Worm (Caenorhabditis elegans) whole organism, L4 larva: ENCODE data around the gene T24E12.2.

ENCODE experiments used
- F10B5.3 ChIP-seq: sonication (generic microtip); optimal IDR thresholded peaks from 2 replicates; lab custom pipeline; 2016; ENCODE audit warnings: mild to moderate bottlenecking, missing genetic modification characterization, missing compliant biosample characterization
- F44E2.7 ChIP-seq: fragments of 200-800 bp; sonication (Bioruptor generic); IDR thresholded peaks from 2 replicates; pipeline ENCODE4 v2.1.2; 2022; ENCODE audit warnings: missing genetic modification characterization, missing compliant biosample characterization
- Y105C5A.15 ChIP-seq: fragments of 200-800 bp; sonication (Bioruptor generic); IDR thresholded peaks from 2 replicates; pipeline ENCODE4 v1.3.6; 2022; ENCODE audit warnings: missing genetic modification characterization, missing compliant biosample characterization
- Y5F2A.4 ChIP-seq: fragments of 200-800 bp; sonication (Bioruptor generic); optimal IDR thresholded peaks from 2 replicates; lab custom pipeline; 2018; ENCODE audit warnings: mild to moderate bottlenecking, missing genetic modification characterization, missing compliant biosample characterization
- aha-1 ChIP-seq: fragments of 150-350 bp; peaks from one replicate; lab custom pipeline; 2014; ENCODE audit warnings: missing biosample characterization, missing genetic modification characterization
- ama-1 ChIP-seq: fragments of 150-350 bp; optimal IDR thresholded peaks from 2 replicates; lab custom pipeline; 2014; ENCODE audit warnings: inconsistent platforms, mixed read lengths
- attf-4 ChIP-seq: sonication (generic microtip); optimal IDR thresholded peaks from 3 replicates; lab custom pipeline; 2017; ENCODE audit warnings: missing biosample characterization, missing genetic modification characterization
- ceh-32 ChIP-seq: sonication (generic microtip); optimal IDR thresholded peaks from 2 replicates; lab custom pipeline; 2016; ENCODE audit warnings: mild to moderate bottlenecking, missing genetic modification characterization, missing compliant biosample characterization; ENCODE audit not compliant: poor library complexity
- ceh-62 ChIP-seq: sonication (generic microtip); optimal IDR thresholded peaks from 2 replicates; lab custom pipeline; 2017; ENCODE audit warnings: missing biosample characterization, missing genetic modification characterization
- ces-1 ChIP-seq: fragments of 150-350 bp; sonication (generic microtip); optimal IDR thresholded peaks from 4 replicates; lab custom pipeline; 2014; ENCODE audit warnings: missing biosample characterization, missing genetic modification reagents, missing genetic modification characterization
- daf-16 ChIP-seq, 3 experiments: sonication (generic microtip); optimal IDR thresholded peaks; 2 replicates each; lab custom pipeline; 2016 to 2017; ENCODE audit warnings: missing genetic modification characterization in 3 of 3, missing genetic modification reagents in 3 of 3, mild to moderate bottlenecking in 2 of 3, missing compliant biosample characterization in 2 of 3, missing biosample characterization in 1 of 3, moderate library complexity in 1 of 3
- daf-8 ChIP-seq: fragments of 200-800 bp; sonication (Bioruptor generic); IDR thresholded peaks from 2 replicates; pipeline ENCODE4 v1.3.6; 2022; ENCODE audit warnings: missing genetic modification characterization, missing compliant biosample characterization
- dmd-8 ChIP-seq: fragments of 200-800 bp; sonication (Bioruptor generic); IDR thresholded peaks from 2 replicates; pipeline ENCODE4 v1.3.6; 2022; ENCODE audit warnings: missing genetic modification characterization, missing compliant biosample characterization
- duxl-1 ChIP-seq: sonication (generic microtip); optimal IDR thresholded peaks from 2 replicates; lab custom pipeline; 2016; ENCODE audit warnings: mild to moderate bottlenecking, missing genetic modification characterization, moderate library complexity, missing compliant biosample characterization; ENCODE audit not compliant: poor library complexity
- egl-43 ChIP-seq: fragments of 200-800 bp; sonication (Bioruptor generic); IDR thresholded peaks from 2 replicates; pipeline ENCODE4 v1.3.6; 2022; ENCODE audit warnings: missing genetic modification reagents, missing genetic modification characterization, missing compliant biosample characterization
- fkh-10 ChIP-seq: fragments of 150-350 bp; optimal IDR thresholded peaks from 2 replicates; lab custom pipeline; 2014; ENCODE audit warnings: missing biosample characterization, missing genetic modification reagents, missing genetic modification characterization
- hlh-30 ChIP-seq: sonication (generic microtip); optimal IDR thresholded peaks from 2 replicates; lab custom pipeline; 2017; ENCODE audit warnings: antibody characterized with exemption, mild to moderate bottlenecking, missing genetic modification characterization, missing compliant biosample characterization; ENCODE audit not compliant: insufficient read depth
- hmg-1.1 ChIP-seq: fragments of 200-800 bp; sonication (Bioruptor generic); IDR thresholded peaks from 2 replicates; pipeline ENCODE4 v1.3.6; 2022; ENCODE audit warnings: missing genetic modification reagents, missing genetic modification characterization, missing compliant biosample characterization
- lin-13 ChIP-seq: fragments of 150-350 bp; optimal IDR thresholded peaks from 2 replicates; lab custom pipeline; 2014; ENCODE audit warnings: missing biosample characterization, missing genetic modification reagents, missing genetic modification characterization
- lin-38 ChIP-seq: fragments of 200-800 bp; sonication (Bioruptor generic); IDR thresholded peaks from 2 replicates; pipeline ENCODE4 v1.3.6; 2022; ENCODE audit warnings: missing genetic modification reagents, missing genetic modification characterization, missing compliant biosample characterization
- lir-3 ChIP-seq: sonication (generic microtip); optimal IDR thresholded peaks from 2 replicates; lab custom pipeline; 2016; ENCODE audit warnings: mild to moderate bottlenecking, missing genetic modification characterization, missing compliant biosample characterization
- mxl-2 ChIP-seq: fragments of 200-800 bp; sonication (Bioruptor generic); conservative IDR thresholded peaks from 2 replicates; pipeline ENCODE4 v1.3.6; 2022; ENCODE audit warnings: missing genetic modification reagents, missing genetic modification characterization, missing compliant biosample characterization
- mxl-3 ChIP-seq: fragments of 200-800 bp; sonication (Bioruptor generic); optimal IDR thresholded peaks from 2 replicates; lab custom pipeline; 2018; ENCODE audit warnings: mild to moderate bottlenecking, missing genetic modification characterization, missing compliant biosample characterization
- nhr-102 ChIP-seq: sonication (generic microtip); optimal IDR thresholded peaks from 2 replicates; lab custom pipeline; 2016; ENCODE audit warnings: mild to moderate bottlenecking, missing genetic modification characterization, moderate library complexity, missing compliant biosample characterization
- nhr-25 ChIP-seq: sonication (generic microtip); optimal IDR thresholded peaks from 2 replicates; lab custom pipeline; 2017; ENCODE audit warnings: missing genetic modification characterization, mild to moderate bottlenecking, missing compliant biosample characterization, antibody characterized with exemption, moderate library complexity, borderline replicate concordance; ENCODE audit not compliant: insufficient read depth
- nhr-28 ChIP-seq: fragments of 150-350 bp; optimal IDR thresholded peaks from 2 replicates; lab custom pipeline; 2014; ENCODE audit warnings: missing biosample characterization, missing genetic modification characterization
- nhr-48 ChIP-seq: sonication (generic microtip); optimal IDR thresholded peaks from 2 replicates; lab custom pipeline; 2016; ENCODE audit warnings: mild to moderate bottlenecking, missing genetic modification characterization, missing compliant biosample characterization
- nhr-6 ChIP-seq: fragments of 150-350 bp; optimal IDR thresholded peaks from 2 replicates; lab custom pipeline; 2014; ENCODE audit warnings: missing biosample characterization, missing genetic modification characterization
- nhr-76 ChIP-seq: fragments of 150-350 bp; optimal IDR thresholded peaks from 2 replicates; lab custom pipeline; 2014; ENCODE audit warnings: missing biosample characterization, missing genetic modification characterization
- php-3 ChIP-seq: fragments of 200-800 bp; sonication (Bioruptor generic); IDR thresholded peaks from 2 replicates; pipeline ENCODE4 v1.3.6; 2022; ENCODE audit warnings: missing genetic modification reagents, missing genetic modification characterization, missing compliant biosample characterization
- set-16 ChIP-seq: fragments of 200-800 bp; sonication (Bioruptor generic); IDR thresholded peaks from 2 replicates; pipeline ENCODE4 v1.3.6; 2022; ENCODE audit warnings: missing genetic modification reagents, missing genetic modification characterization, missing compliant biosample characterization
- tag-97 ChIP-seq: fragments of 200-800 bp; sonication (Bioruptor generic); IDR thresholded peaks from 2 replicates; pipeline ENCODE4 v1.3.6; 2022; ENCODE audit warnings: missing genetic modification characterization, missing compliant biosample characterization
- unc-39 ChIP-seq: sonication (generic microtip); optimal IDR thresholded peaks from 2 replicates; lab custom pipeline; 2017; ENCODE audit warnings: missing biosample characterization, missing genetic modification characterization
- unc-62 ChIP-seq, 3 experiments: fragments of 150-350 bp in 1 of 3; sonication (generic microtip); optimal IDR thresholded peaks in 2 of 3; peaks in 1 of 3; 1 replicate in 1 of 3; 2 replicates in 2 of 3; lab custom pipeline; 2014 to 2017; ENCODE audit warnings: missing biosample characterization in 3 of 3, missing genetic modification characterization in 3 of 3, missing genetic modification reagents in 3 of 3, missing genotype in 1 of 3
- zfp-2 ChIP-seq: sonication (generic microtip); optimal IDR thresholded peaks from 2 replicates; lab custom pipeline; 2016; ENCODE audit warnings: mild to moderate bottlenecking, missing genetic modification characterization, missing compliant biosample characterization
- zip-11 ChIP-seq: fragments of 200-800 bp; sonication (Bioruptor generic); IDR thresholded peaks from 2 replicates; pipeline ENCODE4 v1.3.6; 2022; ENCODE audit warnings: missing genetic modification characterization, missing compliant biosample characterization
- ztf-11 ChIP-seq: fragments of 150-350 bp; optimal IDR thresholded peaks from 2 replicates; lab custom pipeline; 2014; ENCODE audit warnings: missing biosample characterization, missing genetic modification characterization

T24E12.2 gene

DNA sequence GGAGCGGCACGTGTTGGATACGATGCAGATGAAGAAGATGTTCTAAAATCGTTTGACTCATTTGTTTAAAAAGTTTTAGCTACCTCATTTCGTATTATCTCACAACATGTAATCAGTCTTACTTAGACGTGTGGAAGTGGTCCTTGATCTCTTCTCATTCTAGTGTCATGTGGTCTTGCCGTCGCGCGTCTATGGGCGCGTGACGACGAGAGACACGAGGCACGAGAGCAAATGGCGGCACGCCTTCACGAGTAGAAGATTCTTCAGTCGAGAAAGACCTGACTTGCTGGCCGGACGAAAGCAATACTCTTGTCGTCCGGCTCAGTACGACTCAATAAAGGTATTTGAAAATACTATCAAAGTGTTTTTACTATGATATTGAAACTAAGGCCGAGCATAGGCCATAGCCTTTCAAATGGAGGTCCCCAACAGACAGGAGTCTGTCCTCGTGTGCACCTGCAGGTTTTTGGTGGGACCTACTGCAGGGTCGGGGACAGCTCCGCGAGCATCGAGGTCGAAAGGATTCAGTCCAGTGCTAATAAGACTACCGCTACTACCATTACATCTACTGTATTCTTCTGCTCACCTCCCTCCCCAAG is 33.6 kb downstream of the T24E12.2 start, which contains the start of gene fbxa-24:
Gene fbxa-24 (plus strand): TSS at position 276 of the 599 bp plus-strand sequence.
- TF ChIP-seq aha-1 (tag; lab: Kevin White, UChicago) (peak; percentile 98), egl-43 (0 out of 2 replicates have a peak, but pooled peaks have one; percentile 26), set-16 (peak; percentile 32; the same call in 1 of the 2 replicates), mxl-3 (GFP tag; lab: Kevin White, UChicago) (peak; percentile 7), hmg-1.1 (GFP tag; lab: Robert Waterston, UW) (0 out of 2 replicates have a peak, but pooled peaks have one; percentile 17)

DNA sequence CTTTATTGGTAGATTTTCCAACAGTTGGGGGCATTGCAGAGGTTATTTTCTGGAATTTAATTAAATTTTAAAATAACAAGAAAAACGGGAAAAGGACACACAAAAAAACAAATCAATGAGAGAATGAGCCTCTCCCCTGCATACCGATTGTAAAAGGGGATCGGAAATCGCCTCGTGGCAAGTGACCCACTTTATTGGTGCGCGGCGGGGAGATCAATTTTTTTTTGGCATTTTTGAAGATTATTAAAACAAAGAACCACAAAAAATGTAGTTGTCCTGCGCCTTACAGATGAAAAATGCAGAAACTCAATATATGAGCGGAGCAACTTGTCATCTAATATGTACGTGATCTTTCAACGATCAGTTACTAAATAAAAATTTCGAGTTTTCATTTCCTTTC is 38.5 kb downstream of the T24E12.2 start, which contains the start of gene F54D10.7:
Gene F54D10.7 (minus strand): TSS at position 49 of the 400 bp plus-strand sequence.
- TF ChIP-seq mxl-2 (GFP tag; lab: Robert Waterston, UW) (no peak), lir-3 (tag; lab: Kevin White, UChicago) (no peak), fkh-10 (no peak), ces-1 (GFP tag; lab: Kevin White, UChicago) (no peak), attf-4 (no peak), dmd-8 (no peak)

ce11 chrII:3823855-3824254 is 41.1 kb downstream of the T24E12.2 start, which contains the start of gene skr-15:
Gene skr-15 (plus strand): TSS chrII:3824155.
- no peak for TF ChIP-seq duxl-1 (tag; lab: Kevin White, UChicago)
- no peak for TF ChIP-seq hlh-30 (tag; lab: Kevin White, UChicago)
- TF ChIP-seq F10B5.3 (tag; lab: Kevin White, UChicago): no peak
- no peak for TF ChIP-seq nhr-6 (tag; lab: Kevin White, UChicago)
- TF ChIP-seq Y105C5A.15: no peak
- TF ChIP-seq set-16: no peak
- no peak for TF ChIP-seq nhr-48 (tag; lab: Kevin White, UChicago)
- TF ChIP-seq lin-13 (GFP tag; lab: Kevin White, UChicago): no peak
- no peak for TF ChIP-seq nhr-76
- TF ChIP-seq F44E2.7: no peak

DNA sequence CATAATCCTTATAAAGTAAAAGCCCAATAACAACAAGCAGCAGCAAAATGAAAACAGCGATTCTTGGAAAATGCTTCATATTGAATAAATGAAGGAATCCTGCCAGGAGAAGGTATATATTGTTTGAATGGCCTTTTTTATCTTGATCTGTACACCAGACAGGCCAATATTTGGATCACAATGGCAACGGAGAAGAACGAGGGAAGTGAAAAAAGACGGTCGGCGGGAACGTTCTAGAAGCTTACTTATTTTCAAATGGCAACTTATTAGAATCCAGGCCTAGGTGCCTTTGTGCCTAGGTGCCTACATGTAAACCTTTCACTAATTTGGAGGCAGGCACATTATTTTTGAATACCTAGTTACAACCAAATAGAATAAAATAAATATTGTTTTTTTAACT is 45.1 kb downstream of the T24E12.2 start, which contains the start of gene F54D10.8:
Gene F54D10.8 (minus strand): TSS at position 101 of the 400 bp plus-strand sequence.
- TF ChIP-seq mxl-3 (GFP tag; lab: Kevin White, UChicago): no peak
- TF ChIP-seq Y105C5A.15: no peak
- peak; percentile 88 for TF ChIP-seq aha-1 (tag; lab: Kevin White, UChicago)
- no peak for TF ChIP-seq nhr-25 (tag; lab: Kevin White, UChicago)
- TF ChIP-seq, all 104 proteins: peak for 1

DNA sequence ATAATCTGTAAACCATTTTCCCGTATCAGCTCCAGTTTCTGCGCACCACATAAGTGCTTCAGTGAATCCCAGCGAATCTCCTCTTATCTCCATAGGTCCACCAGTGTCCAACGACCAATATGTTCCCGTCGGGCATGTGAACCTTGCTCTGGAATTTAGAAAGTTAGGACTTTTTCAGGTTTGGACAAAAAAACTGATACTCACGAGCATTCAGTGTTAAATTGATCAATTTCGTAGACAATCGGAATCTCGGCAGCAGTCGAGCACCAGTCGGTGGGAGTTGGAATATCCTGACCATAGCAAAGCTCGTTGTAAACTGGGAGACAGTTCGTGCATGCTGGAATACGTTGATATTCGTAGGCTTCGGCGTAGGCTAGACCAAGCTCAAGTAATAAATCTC is 46.9 kb downstream of the T24E12.2 start:
- no peak for TF ChIP-seq unc-39 (tag; lab: Kevin White, UChicago)
- peak in 1 of 2 experiments; percentile 93 for TF ChIP-seq unc-62 (GFP tag; optimal IDR thresholded peaks at IDR 0.05 in 1 of 2; lab: Kevin White, UChicago)
- no peak for TF ChIP-seq unc-62 (tag; optimal IDR thresholded peaks at IDR 0.05; lab: Kevin White, UChicago)
- no peak for TF ChIP-seq ama-1 (lab: Kevin White, UChicago)
- no peak for TF ChIP-seq daf-16 (GFP tag; optimal IDR thresholded peaks at IDR 0.05; lab: Kevin White, UChicago)
- no peak for TF ChIP-seq daf-16 (tag; optimal IDR thresholded peaks at IDR 0.05; lab: Kevin White, UChicago)
- no peak for TF ChIP-seq set-16
- no peak for TF ChIP-seq nhr-28 (tag; lab: Kevin White, UChicago)
- TF ChIP-seq fkh-10: no peak
- TF ChIP-seq nhr-48 (tag; lab: Kevin White, UChicago): no peak
- TF ChIP-seq lin-13 (GFP tag; lab: Kevin White, UChicago): no peak

DNA sequence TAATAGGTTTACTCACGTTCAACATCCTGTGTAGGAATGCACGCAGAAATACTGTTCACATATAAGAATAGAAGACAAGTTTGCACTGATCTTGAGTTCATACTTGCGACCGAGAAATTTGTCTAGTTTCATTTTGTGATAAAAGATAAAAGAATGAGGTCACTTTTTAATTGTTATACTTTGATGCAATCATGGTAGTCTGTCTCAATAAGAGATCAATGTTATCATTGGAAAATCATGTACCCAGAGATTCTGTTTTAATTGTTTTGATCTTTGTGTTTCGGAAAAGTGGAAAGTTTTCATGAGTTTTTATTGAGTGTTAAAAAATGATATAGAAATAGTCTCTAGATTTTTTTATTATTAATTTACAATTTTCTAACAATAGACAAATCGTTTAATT is 49.6 kb downstream of the T24E12.2 start, which contains the start of gene F54D10.9:
Gene F54D10.9 (minus strand): TSS at position 101 of the 400 bp plus-strand sequence.
- TF ChIP-seq ceh-32: no peak
- no peak for TF ChIP-seq zip-11 (GFP tag; lab: Robert Waterston, UW)
- no peak for TF ChIP-seq daf-8 (GFP tag; lab: Robert Waterston, UW)
- no peak for TF ChIP-seq nhr-25 (tag; lab: Kevin White, UChicago)
- no peak for TF ChIP-seq ceh-62 (tag; lab: Kevin White, UChicago)
- TF ChIP-seq F10B5.3 (tag; lab: Kevin White, UChicago): no peak
- TF ChIP-seq tag-97 (GFP tag; lab: Robert Waterston, UW): no peak
- TF ChIP-seq zfp-2 (tag; lab: Kevin White, UChicago): no peak
- no peak for TF ChIP-seq lin-38
- TF ChIP-seq ztf-11: no peak
- no peak for TF ChIP-seq nhr-48 (tag; lab: Kevin White, UChicago)
- no peak for TF ChIP-seq nhr-102 (tag; lab: Kevin White, UChicago)
- TF ChIP-seq php-3 (GFP tag; lab: Robert Waterston, UW): no peak
- no peak for TF ChIP-seq Y5F2A.4 (GFP tag; lab: Kevin White, UChicago)
- no peak for TF ChIP-seq aha-1 (tag; lab: Kevin White, UChicago)
- no peak for TF ChIP-seq duxl-1 (tag; lab: Kevin White, UChicago)
